Worm (Caenorhabditis elegans): ENCODE results near the gene K06A4.7.

ce11 chrV:9440003-9440319 is 51.3 kb downstream of the K06A4.7 start:
- TF ChIP-seq skn-1 (tag; optimal IDR thresholded peaks at IDR 0.05) (no peak), sma-3 (GFP tag; optimal IDR thresholded peaks at IDR 0.05) (no peak), lin-39 (tag; optimal IDR thresholded peaks at IDR 0.05) (no peak), mdl-1 (tag; optimal IDR thresholded peaks at IDR 0.05) (no peak)
